Fruit fly (Drosophila melanogaster) whole organism: ENCODE results near the gene CG7366.
"Not testable (repeated sequence)": the region's sequence is repeated elsewhere in the genome, so short reads cannot be mapped to it uniquely, and the experiment has no call there.

ENCODE experiments used
- CG8478 ChIP-seq: fragments of >200 bp; optimal IDR thresholded peaks from 2 replicates; lab custom pipeline; 2018; ENCODE audit warnings: inconsistent platforms
- Dll ChIP-seq: fragments of >200 bp; optimal IDR thresholded peaks from 2 replicates; lab custom pipeline; 2017
- EcR ChIP-seq, 2 experiments: fragments of >200 bp; optimal IDR thresholded peaks; 2 replicates each; lab custom pipeline; 2017; ENCODE audit warnings: missing biosample characterization in 2 of 2, missing genetic modification characterization in 2 of 2, missing genetic modification reagents in 2 of 2
- pan ChIP-seq: fragments of >200 bp; optimal IDR thresholded peaks from 2 replicates; lab custom pipeline; 2017
- psq ChIP-seq: fragments of >200 bp; optimal IDR thresholded peaks from 2 replicates; lab custom pipeline; 2017
- usp ChIP-seq: fragments of >200 bp; optimal IDR thresholded peaks from 2 replicates; lab custom pipeline; 2017; ENCODE audit warnings: missing biosample characterization, missing genetic modification characterization, mixed read lengths

Gene CG7366

DNA sequence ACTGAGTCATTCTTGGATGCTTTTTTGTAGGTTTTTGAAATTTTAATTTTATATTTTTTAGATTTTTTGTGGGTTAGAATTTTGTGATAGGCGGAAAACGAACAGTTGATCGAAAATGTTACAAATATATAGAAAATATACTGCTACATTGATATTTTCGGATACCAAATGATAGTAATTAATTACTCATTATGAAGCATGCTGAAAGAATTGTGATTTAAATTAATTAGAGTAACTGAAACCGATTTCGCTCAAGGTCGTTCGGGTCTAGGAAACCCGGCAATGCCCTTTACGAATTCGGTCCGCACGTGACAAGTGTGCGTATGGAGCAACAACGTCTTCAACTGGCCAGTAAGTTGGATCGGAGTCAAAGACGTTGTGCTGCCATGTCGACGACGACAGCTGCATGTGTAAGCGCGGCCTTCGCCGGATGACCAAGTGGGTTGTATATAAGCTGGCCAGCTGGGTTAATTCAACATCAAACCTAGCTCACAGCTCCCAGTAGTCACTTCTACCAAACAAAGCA lies at the start of gene CG7366, which contains the start of gene CG13679:
TSS of gene CG7366 (minus strand) at position 101 of the 526 bp plus-strand sequence.
TSS of gene CG13679 (plus strand) at position 476 of the 526 bp plus-strand sequence.
- TF ChIP-seq EcR (GFP tag; optimal IDR thresholded peaks at IDR 0.05; lab: Kevin White, UChicago) = no peak

dm6 chr3L:8240932-8241331 lies 38.7 kb upstream of the CG7366 start:
- TF ChIP-seq EcR (GFP tag; optimal IDR thresholded peaks at IDR 0.05; lab: Kevin White, UChicago) = no peak
- TF ChIP-seq usp (GFP tag; lab: Kevin White, UChicago) = no peak
- no peak for TF ChIP-seq pan (lab: Kevin White, UChicago)
- no peak for TF ChIP-seq CG8478 (lab: Kevin White, UChicago)
- no peak for TF ChIP-seq psq (lab: Kevin White, UChicago)
- no peak for TF ChIP-seq Dll (lab: Kevin White, UChicago)

dm6 chr3L:8240501-8240900 lies 38.3 kb upstream of the CG7366 start, which contains the start of gene CG7213:
Gene CG7213 (minus strand): TSS chr3L:8240601.
- no peak for TF ChIP-seq Dll (lab: Kevin White, UChicago)
- TF ChIP-seq pan (lab: Kevin White, UChicago) = no peak
- no peak for TF ChIP-seq psq (lab: Kevin White, UChicago)
- no peak for TF ChIP-seq CG8478 (lab: Kevin White, UChicago)
- TF ChIP-seq usp (GFP tag; lab: Kevin White, UChicago) = no peak
- TF ChIP-seq EcR (GFP tag; optimal IDR thresholded peaks at IDR 0.05; lab: Kevin White, UChicago) = no peak

DNA sequence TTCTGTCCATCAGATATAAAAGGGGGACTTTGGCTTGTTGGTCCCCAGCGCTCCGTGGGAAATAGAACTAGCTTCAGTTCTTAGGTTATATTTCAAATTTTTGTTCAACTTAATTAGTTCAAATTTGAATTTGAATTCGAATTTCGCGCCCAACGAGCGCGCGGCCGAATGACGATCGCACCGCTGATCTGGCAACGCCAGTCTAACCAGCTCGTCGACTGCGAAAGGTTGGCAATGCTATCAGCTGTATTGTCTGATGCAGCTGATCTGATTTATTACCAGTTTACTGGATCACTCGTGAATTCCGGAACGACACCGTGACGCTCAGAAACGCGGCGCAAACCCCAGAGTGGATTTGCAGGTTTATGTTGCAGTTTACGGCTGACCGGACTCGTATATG lies 36.1 kb upstream of the CG7366 start, which contains the start of gene Dscam4:
TSS of gene Dscam4 (plus strand) at position 301 of the 400 bp plus-strand sequence.
- not testable (repeated sequence) for TF ChIP-seq psq (lab: Kevin White, UChicago); usp (GFP tag; lab: Kevin White, UChicago); EcR (GFP tag; optimal IDR thresholded peaks at IDR 0.05; lab: Kevin White, UChicago)

DNA sequence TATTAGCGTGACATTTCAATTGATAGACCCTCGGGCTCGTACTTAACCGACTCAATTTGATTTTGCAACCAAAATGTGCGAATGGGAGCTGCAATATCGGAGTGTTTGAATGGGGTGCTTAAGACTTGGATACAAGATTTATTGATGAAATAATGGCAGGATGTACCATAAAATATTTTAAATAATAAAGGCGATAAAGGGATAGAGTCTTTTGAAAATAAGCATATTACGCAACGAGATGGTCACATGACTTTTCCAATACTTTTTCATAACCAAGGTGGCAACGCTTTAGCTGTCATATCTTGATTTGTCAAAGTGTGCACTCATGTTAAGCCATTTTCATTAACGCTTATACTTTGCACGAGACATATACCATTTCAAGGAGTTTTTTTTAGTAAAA lies 26.7 kb upstream of the CG7366 start, which contains the start of gene eIF4E3:
TSS of gene eIF4E3 (plus strand) at position 301 of the 400 bp plus-strand sequence.
- no peak for TF ChIP-seq EcR (GFP tag; optimal IDR thresholded peaks at IDR 0.05; lab: Kevin White, UChicago)
- TF ChIP-seq psq (lab: Kevin White, UChicago) = no peak
- no peak for TF ChIP-seq CG8478 (lab: Kevin White, UChicago)
- TF ChIP-seq usp (GFP tag; lab: Kevin White, UChicago) = no peak
- no peak for TF ChIP-seq Dll (lab: Kevin White, UChicago)
- no peak for TF ChIP-seq pan (lab: Kevin White, UChicago)

DNA sequence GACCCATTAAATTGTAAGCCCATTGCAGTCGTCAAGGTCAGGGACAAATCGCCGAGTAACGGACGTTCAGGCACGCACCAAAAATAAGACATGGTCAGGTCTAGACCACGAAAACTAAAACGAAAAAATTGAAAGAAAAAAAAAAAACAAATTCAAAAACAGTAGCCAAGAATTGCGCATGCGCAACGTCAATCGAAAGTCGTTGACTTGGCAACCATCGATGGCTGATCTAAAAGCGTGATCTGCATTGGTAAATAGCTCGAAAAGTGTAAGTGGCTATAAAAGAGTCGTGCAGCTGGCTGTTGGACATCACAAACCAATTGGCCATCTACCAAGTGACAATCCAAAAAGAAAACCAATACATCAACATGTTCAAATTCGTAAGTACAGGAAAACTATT lies 19.6 kb upstream of the CG7366 start, which contains the start of gene CG13678:
TSS of gene CG13678 (plus strand) at position 307 of the 400 bp plus-strand sequence.
- TF ChIP-seq EcR (GFP tag; optimal IDR thresholded peaks at IDR 0.05; lab: Kevin White, UChicago) (no peak), CG8478 (lab: Kevin White, UChicago) (no peak), psq (lab: Kevin White, UChicago) (no peak), pan (lab: Kevin White, UChicago) (no peak), usp (GFP tag; lab: Kevin White, UChicago) (no peak), Dll (lab: Kevin White, UChicago) (no peak)

- no peak for TF ChIP-seq psq (lab: Kevin White, UChicago)
Measured at dm6 chr3L:8219687-8220086, 17.5 kb upstream of the CG7366 start.

- no peak for TF ChIP-seq Dll (lab: Kevin White, UChicago)
- no peak for TF ChIP-seq usp (GFP tag; lab: Kevin White, UChicago)
- TF ChIP-seq CG8478 (lab: Kevin White, UChicago) = no peak
- TF ChIP-seq psq (lab: Kevin White, UChicago) = no peak
- no peak for TF ChIP-seq EcR (GFP tag; optimal IDR thresholded peaks at IDR 0.05; lab: Kevin White, UChicago)
- no peak for TF ChIP-seq pan (lab: Kevin White, UChicago)
Measured at dm6 chr3L:8218883-8219282, 16.7 kb upstream of the CG7366 start, which contains the start of gene CG13674. Gene CG13674 (minus strand): TSS chr3L:8218983.

DNA sequence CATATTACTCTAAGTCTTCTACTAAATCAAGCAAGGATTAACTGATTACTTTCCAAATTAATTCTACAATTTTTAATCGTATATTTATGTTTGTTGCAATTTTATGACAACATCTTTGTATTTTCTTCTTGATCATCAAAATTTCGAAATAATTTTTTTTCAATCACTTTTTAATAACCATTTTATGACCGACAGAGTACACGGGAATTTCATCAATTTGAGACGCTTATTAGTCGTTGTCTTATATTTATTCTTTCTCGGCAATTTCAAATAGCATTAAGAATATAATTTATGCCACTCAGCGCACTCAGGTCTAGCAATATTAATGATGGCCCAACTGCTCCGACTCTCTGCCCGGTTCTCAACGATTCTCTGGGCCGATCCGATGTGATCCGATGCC lies 12.8 kb upstream of the CG7366 start, which contains the start of gene CG8012:
TSS of gene CG8012 (plus strand) at position 301 of the 400 bp plus-strand sequence.
- TF ChIP-seq EcR (GFP tag; optimal IDR thresholded peaks at IDR 0.05; lab: Kevin White, UChicago) (no peak), Dll (lab: Kevin White, UChicago) (no peak), pan (lab: Kevin White, UChicago) (no peak), CG8478 (lab: Kevin White, UChicago) (no peak), usp (GFP tag; lab: Kevin White, UChicago) (no peak), psq (lab: Kevin White, UChicago) (no peak)

DNA sequence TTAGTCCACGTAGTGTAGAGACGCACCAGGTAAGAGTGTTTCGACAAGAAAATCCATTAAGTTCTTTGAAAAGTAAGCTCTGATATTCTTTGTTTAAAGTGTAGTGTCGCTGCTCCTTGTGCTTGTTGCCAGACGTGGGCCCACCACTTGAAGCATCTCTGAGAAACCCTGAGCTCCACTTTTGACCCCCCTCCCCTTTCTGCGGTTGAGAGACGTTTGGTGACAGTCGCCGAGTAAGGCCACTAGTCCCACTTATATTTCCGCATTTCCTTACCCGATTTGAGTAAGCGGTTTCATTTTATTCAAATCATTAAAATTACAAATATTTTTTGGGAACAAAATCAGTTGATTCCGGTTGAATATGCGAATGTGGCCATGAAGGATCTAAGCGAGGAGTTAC lies 9.4 kb upstream of the CG7366 start, which contains the start of gene CG8006:
TSS of gene CG8006 (plus strand) at position 301 of the 400 bp plus-strand sequence.
- no peak for TF ChIP-seq CG8478 (lab: Kevin White, UChicago)
- TF ChIP-seq EcR (GFP tag; optimal IDR thresholded peaks at IDR 0.05; lab: Kevin White, UChicago) = no peak
- no peak for TF ChIP-seq pan (lab: Kevin White, UChicago)
- TF ChIP-seq usp (GFP tag; lab: Kevin White, UChicago) = no peak

DNA sequence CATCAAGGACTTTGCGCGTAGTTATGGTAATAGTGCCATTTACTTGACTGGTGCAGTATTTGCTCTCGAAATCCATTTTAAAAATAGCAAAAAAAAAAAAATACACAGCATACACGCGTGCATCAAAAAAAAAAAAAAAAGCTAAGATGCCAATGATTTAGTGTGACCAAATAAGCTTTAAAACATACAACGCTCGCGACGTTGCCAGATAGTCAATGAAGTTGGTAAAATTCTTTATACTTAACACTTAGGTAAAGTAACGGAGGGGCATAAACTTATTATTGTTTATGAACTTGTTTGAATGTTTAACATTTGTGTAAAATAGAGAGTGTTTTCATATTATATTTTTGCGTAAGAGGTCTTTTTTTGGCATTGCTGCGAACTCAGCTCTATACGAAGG lies 8.4 kb upstream of the CG7366 start, which contains the start of gene tut:
TSS of gene tut (minus strand) at position 148 of the 400 bp plus-strand sequence.
- TF ChIP-seq pan (lab: Kevin White, UChicago) = no peak
- TF ChIP-seq psq (lab: Kevin White, UChicago) = no peak
- TF ChIP-seq CG8478 (lab: Kevin White, UChicago) = no peak

- no peak for TF ChIP-seq EcR (GFP tag; optimal IDR thresholded peaks at IDR 0.05; lab: Kevin White, UChicago)
- TF ChIP-seq usp (GFP tag; lab: Kevin White, UChicago) = no peak
Measured at dm6 chr3L:8197779-8198279, 4.4 kb downstream of the CG7366 start, which contains the start of the genes UbcE2M and Dhps. Gene UbcE2M (minus strand): TSS chr3L:8197987. Gene Dhps (plus strand): TSS chr3L:8198207.
